Fruit fly (Drosophila melanogaster) whole organism, prepupa: ENCODE results near the gene ND-51.

Experiments used
- Blimp-1 ChIP-seq: fragments of 200-800 bp; sonication (Bioruptor generic); optimal IDR thresholded peaks from 3 replicates; lab custom pipeline; 2017; ENCODE audit warnings: missing biosample characterization, missing genetic modification characterization, mild to moderate bottlenecking, moderate library complexity, missing genetic modification reagents
- CG10669 ChIP-seq: fragments of 200-800 bp; sonication (Bioruptor generic); optimal IDR thresholded peaks from 3 replicates; lab custom pipeline; 2018; ENCODE audit warnings: missing biosample characterization, mild to moderate bottlenecking, missing genetic modification characterization, moderate library complexity
- CG11294 ChIP-seq: fragments of 200-800 bp; sonication (Bioruptor generic); IDR thresholded peaks from 2 replicates; pipeline ENCODE4 v1.3.6; 2022; ENCODE audit warnings: missing biosample characterization, missing genetic modification characterization
- CG11762 ChIP-seq: fragments of 200-800 bp; sonication (Bioruptor generic); optimal IDR thresholded peaks from 3 replicates; lab custom pipeline; 2016; ENCODE audit warnings: missing biosample characterization, missing genetic modification characterization; ENCODE audit not compliant: insufficient read depth
- CG11902 ChIP-seq: fragments of 200-800 bp; sonication (Bioruptor generic); optimal IDR thresholded peaks from 3 replicates; lab custom pipeline; 2016; ENCODE audit warnings: missing biosample characterization, missing genetic modification characterization
- CG16779 ChIP-seq: fragments of 200-800 bp; sonication (Bioruptor generic); optimal IDR thresholded peaks from 3 replicates; lab custom pipeline; 2017; ENCODE audit warnings: missing biosample characterization, mild to moderate bottlenecking, missing genetic modification characterization
- CG32006 ChIP-seq: fragments of 200-800 bp; sonication (Bioruptor generic); optimal IDR thresholded peaks from 3 replicates; lab custom pipeline; 2017; ENCODE audit warnings: missing biosample characterization, mild to moderate bottlenecking, missing genetic modification characterization
- CG4318 ChIP-seq: fragments of 200-800 bp; sonication (Bioruptor generic); optimal IDR thresholded peaks from 3 replicates; lab custom pipeline; 2017; ENCODE audit warnings: missing biosample characterization, mild to moderate bottlenecking, missing genetic modification characterization
- CG6163 ChIP-seq: fragments of 200-800 bp; sonication (Bioruptor generic); IDR thresholded peaks from 3 replicates; pipeline ENCODE4 v1.3.6; 2022; ENCODE audit warnings: missing biosample characterization, missing genetic modification characterization
- CG6276 ChIP-seq: fragments of 200-800 bp; sonication (Bioruptor generic); optimal IDR thresholded peaks from 2 replicates; lab custom pipeline; 2017; ENCODE audit warnings: missing biosample characterization, mild to moderate bottlenecking, missing genetic modification characterization
- CG6792 ChIP-seq: fragments of 200-800 bp; sonication (Bioruptor generic); optimal IDR thresholded peaks from 3 replicates; lab custom pipeline; 2016; ENCODE audit warnings: missing biosample characterization, missing genetic modification characterization
- CG6808 ChIP-seq: fragments of 200-800 bp; sonication (Bioruptor generic); optimal IDR thresholded peaks from 3 replicates; lab custom pipeline; 2017; ENCODE audit warnings: missing biosample characterization, missing genetic modification characterization, mild to moderate bottlenecking, moderate library complexity, missing genetic modification reagents
- CG6854 ChIP-seq: fragments of 200-800 bp; sonication (Bioruptor generic); optimal IDR thresholded peaks from 2 replicates; lab custom pipeline; 2017; ENCODE audit warnings: missing biosample characterization, mild to moderate bottlenecking, missing genetic modification characterization
- CG7368 ChIP-seq: fragments of 200-800 bp; sonication (Bioruptor generic); optimal IDR thresholded peaks from 3 replicates; lab custom pipeline; 2016; ENCODE audit warnings: missing biosample characterization, missing genetic modification characterization
- CG8319 ChIP-seq: fragments of 200-800 bp; sonication (Bioruptor generic); optimal IDR thresholded peaks from 3 replicates; lab custom pipeline; 2016; ENCODE audit warnings: missing biosample characterization, missing genetic modification characterization
- Eip75B ChIP-seq: fragments of 200-800 bp; sonication (Bioruptor generic); optimal IDR thresholded peaks from 3 replicates; lab custom pipeline; 2016; ENCODE audit warnings: missing biosample characterization, missing genetic modification characterization
- Eip78C ChIP-seq: fragments of 200-800 bp; sonication (Bioruptor generic); peaks from one replicate; lab custom pipeline; 2016; ENCODE audit warnings: missing biosample characterization, missing genetic modification characterization
- Eip93F ChIP-seq: fragments of 200-800 bp; sonication (Bioruptor generic); optimal IDR thresholded peaks from 2 replicates; lab custom pipeline; 2016; ENCODE audit warnings: missing biosample characterization, mild to moderate bottlenecking, missing genetic modification characterization
- Ets21C ChIP-seq: fragments of 200-800 bp; sonication (Bioruptor generic); optimal IDR thresholded peaks from 3 replicates; lab custom pipeline; 2016; ENCODE audit warnings: missing biosample characterization, missing genetic modification characterization
- Ets96B ChIP-seq: fragments of 200-800 bp; optimal IDR thresholded peaks from 2 replicates; lab custom pipeline; 2019; ENCODE audit warnings: missing biosample characterization, mild to moderate bottlenecking, missing genetic modification characterization, moderate library complexity
- Gug ChIP-seq: fragments of 200-800 bp; sonication (Bioruptor generic); IDR thresholded peaks from 2 replicates; pipeline ENCODE4 v1.3.6; 2022; ENCODE audit warnings: missing biosample characterization, missing genetic modification characterization
- Hr38 ChIP-seq: sonication (Bioruptor generic); optimal IDR thresholded peaks from 2 replicates; lab custom pipeline; 2016; ENCODE audit warnings: missing biosample characterization, missing genetic modification characterization
- Hr39 ChIP-seq: fragments of 200-800 bp; sonication (Bioruptor generic); optimal IDR thresholded peaks from 2 replicates; lab custom pipeline; 2016; ENCODE audit warnings: missing biosample characterization, missing genetic modification characterization
- Met ChIP-seq: fragments of 200-800 bp; sonication (Bioruptor generic); optimal IDR thresholded peaks from 3 replicates; lab custom pipeline; 2016; ENCODE audit warnings: missing biosample characterization, missing genetic modification characterization
- Smox ChIP-seq: fragments of 200-800 bp; sonication (Bioruptor generic); optimal IDR thresholded peaks from 3 replicates; lab custom pipeline; 2016; ENCODE audit warnings: missing biosample characterization, missing genetic modification characterization
- Sox14 ChIP-seq: fragments of 200-800 bp; sonication (Bioruptor generic); optimal IDR thresholded peaks from 3 replicates; lab custom pipeline; 2016; ENCODE audit warnings: missing biosample characterization, missing genetic modification characterization
- Sox15 ChIP-seq: fragments of 200-800 bp; sonication (Bioruptor generic); optimal IDR thresholded peaks from 3 replicates; lab custom pipeline; 2016; ENCODE audit warnings: missing biosample characterization, missing genetic modification characterization
- acj6 ChIP-seq: fragments of 200-800 bp; sonication (Bioruptor generic); optimal IDR thresholded peaks from 3 replicates; lab custom pipeline; 2016; ENCODE audit warnings: missing biosample characterization, missing genetic modification characterization
- dsx ChIP-seq: fragments of 200-800 bp; optimal IDR thresholded peaks from 3 replicates; lab custom pipeline; 2019; ENCODE audit warnings: missing biosample characterization, mild to moderate bottlenecking, missing genetic modification characterization, moderate library complexity; ENCODE audit not compliant: poor library complexity, severe bottlenecking
- eg ChIP-seq: fragments of 200-800 bp; sonication (Bioruptor generic); IDR thresholded peaks from 3 replicates; pipeline ENCODE4 v1.3.6; 2022; ENCODE audit warnings: missing biosample characterization, missing genetic modification characterization
- esn ChIP-seq: fragments of 200-800 bp; sonication (Bioruptor generic); optimal IDR thresholded peaks from 2 replicates; lab custom pipeline; 2016; ENCODE audit warnings: missing biosample characterization, mild to moderate bottlenecking, missing genetic modification characterization, moderate library complexity
- fd59A ChIP-seq: fragments of 200-800 bp; sonication (Bioruptor generic); optimal IDR thresholded peaks from 2 replicates; lab custom pipeline; 2017; ENCODE audit warnings: missing biosample characterization, mild to moderate bottlenecking, missing genetic modification characterization, missing genetic modification reagents
- fkh ChIP-seq: fragments of 200-800 bp; sonication (Bioruptor generic); optimal IDR thresholded peaks from 3 replicates; lab custom pipeline; 2017; ENCODE audit warnings: missing biosample characterization, mild to moderate bottlenecking, missing genetic modification characterization, moderate library complexity
- lz ChIP-seq: fragments of 200-800 bp; sonication (Bioruptor generic); optimal IDR thresholded peaks from 3 replicates; lab custom pipeline; 2016; ENCODE audit warnings: missing biosample characterization, missing genetic modification characterization
- net ChIP-seq: fragments of 200-800 bp; sonication (Bioruptor generic); optimal IDR thresholded peaks from 3 replicates; lab custom pipeline; 2016; ENCODE audit warnings: missing biosample characterization, missing genetic modification characterization
- pdm3 ChIP-seq: fragments of 200-800 bp; sonication (Bioruptor generic); optimal IDR thresholded peaks from 3 replicates; lab custom pipeline; 2016; ENCODE audit warnings: missing biosample characterization, missing genetic modification characterization
- ss ChIP-seq, 2 experiments: fragments of 200-800 bp; sonication (Bioruptor generic); optimal IDR thresholded peaks; 2 replicates in 1 of 2; 3 replicates in 1 of 2; lab custom pipeline; 2017 to 2018; ENCODE audit warnings: mild to moderate bottlenecking in 2 of 2, missing biosample characterization in 2 of 2, missing genetic modification characterization in 2 of 2, moderate library complexity in 1 of 2
- svp ChIP-seq: fragments of 200-800 bp; sonication (Bioruptor generic); peaks from one replicate; lab custom pipeline; 2016; ENCODE audit warnings: missing biosample characterization, missing genetic modification characterization
- topi ChIP-seq: fragments of 200-800 bp; sonication (Bioruptor generic); optimal IDR thresholded peaks from 3 replicates; lab custom pipeline; 2016; ENCODE audit warnings: missing biosample characterization, missing genetic modification characterization
- vri ChIP-seq: fragments of 200-800 bp; sonication (Bioruptor generic); optimal IDR thresholded peaks from 3 replicates; lab custom pipeline; 2016; ENCODE audit warnings: missing biosample characterization, mild to moderate bottlenecking, missing genetic modification characterization

The ND-51 gene

dm6 chr2L:6084694-6085093, 22.1 kb upstream of the ND-51 start:
- peak; percentile 68 for TF ChIP-seq svp (GFP tag; lab: Kevin White, UChicago)
- peak; percentile 6 for TF ChIP-seq vri (GFP tag; lab: Kevin White, UChicago)
- TF ChIP-seq lz (GFP tag; lab: Kevin White, UChicago): no peak

- no peak for TF ChIP-seq CG7368 (GFP tag; lab: Kevin White, UChicago)
- TF ChIP-seq Eip78C (GFP tag; lab: Kevin White, UChicago): peak; percentile 59
- TF ChIP-seq lz (GFP tag; lab: Kevin White, UChicago): no peak
- peak; percentile 94 for TF ChIP-seq fkh
- peak; percentile 35 for TF ChIP-seq svp (GFP tag; lab: Kevin White, UChicago)
- peak; percentile 39 for TF ChIP-seq CG16779
- peak; percentile 82 for TF ChIP-seq vri (GFP tag; lab: Kevin White, UChicago)
Observed at dm6 chr2L:6082936-6083627, 20.5 kb upstream of the ND-51 start.

dm6 chr2L:6082157-6082645, 19.6 kb upstream of the ND-51 start, which contains the start of gene Kr-h1:
Kr-h1 (plus strand) TSS chr2L:6082603.
- TF ChIP-seq CG11902 (GFP tag; lab: Kevin White, UChicago) (no peak), Ets96B (tag; lab: Kevin White, UChicago) (no peak), CG6276 (no peak), esn (GFP tag; lab: Kevin White, UChicago) (no peak), CG6808 (GFP tag; lab: Kevin White, UChicago) (no peak), Eip75B (GFP tag; lab: Kevin White, UChicago) (no peak), Sox14 (GFP tag; lab: Kevin White, UChicago) (peak; percentile 41), dsx (GFP tag; lab: Kevin White, UChicago) (no peak), CG8319 (no peak), CG11762 (no peak), Eip78C (GFP tag; lab: Kevin White, UChicago) (peak; percentile 71), svp (GFP tag; lab: Kevin White, UChicago) (peak; percentile 68), Met (GFP tag; lab: Kevin White, UChicago) (peak; percentile 90), Blimp-1 (peak; percentile 54), acj6 (no peak), Gug (no peak), CG11294 (GFP tag; lab: Robert Waterston, UW) (no peak), Ets21C (GFP tag; lab: Kevin White, UChicago) (no peak), pdm3 (GFP tag; lab: Kevin White, UChicago) (no peak), Sox15 (GFP tag; lab: Kevin White, UChicago) (no peak), vri (GFP tag; lab: Kevin White, UChicago) (peak; percentile 84), CG10669 (no peak), CG6854 (GFP tag; lab: Kevin White, UChicago) (peak; percentile 13)

dm6 chr2L:6081134-6081832, 18.7 kb upstream of the ND-51 start:
- TF ChIP-seq CG6792: no peak
- TF ChIP-seq fd59A (GFP tag; lab: Kevin White, UChicago): no peak
- TF ChIP-seq Hr38 (GFP tag; lab: Kevin White, UChicago): no peak
- peak; percentile 100 for TF ChIP-seq Met (GFP tag; lab: Kevin White, UChicago)
- no peak for TF ChIP-seq CG6808 (GFP tag; lab: Kevin White, UChicago)
- TF ChIP-seq CG32006 (GFP tag; lab: Kevin White, UChicago): no peak
- TF ChIP-seq CG4318 (GFP tag; lab: Kevin White, UChicago): no peak
- TF ChIP-seq CG11294 (GFP tag; lab: Robert Waterston, UW): no peak
- TF ChIP-seq ss (GFP tag; optimal IDR thresholded peaks at IDR 0.05; lab: Kevin White, UChicago): peak; percentile 54 to 73
- no peak for TF ChIP-seq CG11902 (GFP tag; lab: Kevin White, UChicago)
- TF ChIP-seq Sox15 (GFP tag; lab: Kevin White, UChicago): no peak
- TF ChIP-seq fkh: no peak
- TF ChIP-seq svp (GFP tag; lab: Kevin White, UChicago): peak; percentile 93
- no peak for TF ChIP-seq lz (GFP tag; lab: Kevin White, UChicago)
- TF ChIP-seq CG7368 (GFP tag; lab: Kevin White, UChicago): no peak
- no peak for TF ChIP-seq CG16779
- peak; percentile 73 for TF ChIP-seq Eip93F (GFP tag; lab: Kevin White, UChicago)
- peak; percentile 93 for TF ChIP-seq Eip78C (GFP tag; lab: Kevin White, UChicago)
- TF ChIP-seq Smox: no peak
- peak; percentile 72 for TF ChIP-seq CG6854 (GFP tag; lab: Kevin White, UChicago)
- TF ChIP-seq Ets21C (GFP tag; lab: Kevin White, UChicago): no peak
- peak; percentile 42 for TF ChIP-seq Blimp-1
- TF ChIP-seq CG8319: no peak
- peak; percentile 29; the same call in 1 of the 3 replicates for TF ChIP-seq CG6163
- no peak for TF ChIP-seq topi (GFP tag; lab: Kevin White, UChicago)
- TF ChIP-seq net (GFP tag; lab: Kevin White, UChicago): no peak
- TF ChIP-seq esn (GFP tag; lab: Kevin White, UChicago): no peak
- no peak for TF ChIP-seq eg (GFP tag; lab: Robert Waterston, UW)
- TF ChIP-seq vri (GFP tag; lab: Kevin White, UChicago): no peak
- TF ChIP-seq Hr39 (GFP tag; lab: Kevin White, UChicago): peak; percentile 4
